Fruit fly (Drosophila melanogaster) whole organism, prepupa: ENCODE results near the gene ab.

Experiments used
- CG32006 ChIP-seq: fragments of 200-800 bp; sonication (Bioruptor generic); optimal IDR thresholded peaks from 3 replicates; lab custom pipeline; 2017; ENCODE audit warnings: missing biosample characterization, mild to moderate bottlenecking, missing genetic modification characterization
- CG8632 ChIP-seq: fragments of 200-800 bp; sonication (Bioruptor generic); optimal IDR thresholded peaks from 3 replicates; lab custom pipeline; 2016; ENCODE audit warnings: missing biosample characterization, missing genetic modification characterization
- Eip93F ChIP-seq: fragments of 200-800 bp; sonication (Bioruptor generic); optimal IDR thresholded peaks from 2 replicates; lab custom pipeline; 2016; ENCODE audit warnings: missing biosample characterization, mild to moderate bottlenecking, missing genetic modification characterization
- Gug ChIP-seq: fragments of 200-800 bp; sonication (Bioruptor generic); IDR thresholded peaks from 2 replicates; pipeline ENCODE4 v1.3.6; 2022; ENCODE audit warnings: missing biosample characterization, missing genetic modification characterization
- Lpt ChIP-seq: fragments of 200-800 bp; sonication (Bioruptor generic); optimal IDR thresholded peaks from 3 replicates; lab custom pipeline; 2016; ENCODE audit warnings: missing biosample characterization, missing genetic modification characterization
- Sox15 ChIP-seq: fragments of 200-800 bp; sonication (Bioruptor generic); optimal IDR thresholded peaks from 3 replicates; lab custom pipeline; 2016; ENCODE audit warnings: missing biosample characterization, missing genetic modification characterization
- acj6 ChIP-seq: fragments of 200-800 bp; sonication (Bioruptor generic); optimal IDR thresholded peaks from 3 replicates; lab custom pipeline; 2016; ENCODE audit warnings: missing biosample characterization, missing genetic modification characterization
- fkh ChIP-seq: fragments of 200-800 bp; sonication (Bioruptor generic); optimal IDR thresholded peaks from 3 replicates; lab custom pipeline; 2017; ENCODE audit warnings: missing biosample characterization, mild to moderate bottlenecking, missing genetic modification characterization, moderate library complexity
- lz ChIP-seq: fragments of 200-800 bp; sonication (Bioruptor generic); optimal IDR thresholded peaks from 3 replicates; lab custom pipeline; 2016; ENCODE audit warnings: missing biosample characterization, missing genetic modification characterization
- net ChIP-seq: fragments of 200-800 bp; sonication (Bioruptor generic); optimal IDR thresholded peaks from 3 replicates; lab custom pipeline; 2016; ENCODE audit warnings: missing biosample characterization, missing genetic modification characterization
- pdm3 ChIP-seq: fragments of 200-800 bp; sonication (Bioruptor generic); optimal IDR thresholded peaks from 3 replicates; lab custom pipeline; 2016; ENCODE audit warnings: missing biosample characterization, missing genetic modification characterization

DNA sequence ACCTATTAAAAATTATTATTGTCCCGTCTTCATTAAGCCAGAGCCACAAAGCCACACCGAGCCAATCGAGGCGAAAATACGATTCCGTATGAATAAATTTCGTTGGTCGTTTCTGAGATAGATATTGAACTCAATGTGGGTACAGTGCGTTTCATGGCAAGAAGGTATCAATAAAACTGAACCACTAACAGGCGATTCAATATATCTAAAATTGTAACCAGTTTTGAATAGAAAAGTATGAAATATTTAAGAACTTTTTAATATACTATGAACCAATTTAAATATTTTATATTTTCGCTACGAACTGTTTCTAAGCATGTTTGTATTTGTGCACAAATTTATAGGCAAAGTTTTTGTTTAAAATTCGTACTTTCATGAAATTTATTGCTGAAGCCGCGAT is 11.4 kb upstream of the ab start:
- TF ChIP-seq acj6 (GFP tag; lab: Kevin White, UChicago) (no peak), pdm3 (GFP tag; lab: Kevin White, UChicago) (no peak), Lpt (GFP tag; lab: Kevin White, UChicago) (no peak), Gug (GFP tag; lab: Robert Waterston, UW) (no peak), lz (GFP tag; lab: Kevin White, UChicago) (no peak), CG32006 (GFP tag; lab: Kevin White, UChicago) (no peak), net (GFP tag; lab: Kevin White, UChicago) (no peak), Sox15 (GFP tag; lab: Kevin White, UChicago) (no peak), CG8632 (no peak), fkh (GFP tag; lab: Kevin White, UChicago) (no peak), Eip93F (no peak)
